Comparison of ENCODE assay signal across 7 fruit fly cellular contexts in the genomic region with DNA sequence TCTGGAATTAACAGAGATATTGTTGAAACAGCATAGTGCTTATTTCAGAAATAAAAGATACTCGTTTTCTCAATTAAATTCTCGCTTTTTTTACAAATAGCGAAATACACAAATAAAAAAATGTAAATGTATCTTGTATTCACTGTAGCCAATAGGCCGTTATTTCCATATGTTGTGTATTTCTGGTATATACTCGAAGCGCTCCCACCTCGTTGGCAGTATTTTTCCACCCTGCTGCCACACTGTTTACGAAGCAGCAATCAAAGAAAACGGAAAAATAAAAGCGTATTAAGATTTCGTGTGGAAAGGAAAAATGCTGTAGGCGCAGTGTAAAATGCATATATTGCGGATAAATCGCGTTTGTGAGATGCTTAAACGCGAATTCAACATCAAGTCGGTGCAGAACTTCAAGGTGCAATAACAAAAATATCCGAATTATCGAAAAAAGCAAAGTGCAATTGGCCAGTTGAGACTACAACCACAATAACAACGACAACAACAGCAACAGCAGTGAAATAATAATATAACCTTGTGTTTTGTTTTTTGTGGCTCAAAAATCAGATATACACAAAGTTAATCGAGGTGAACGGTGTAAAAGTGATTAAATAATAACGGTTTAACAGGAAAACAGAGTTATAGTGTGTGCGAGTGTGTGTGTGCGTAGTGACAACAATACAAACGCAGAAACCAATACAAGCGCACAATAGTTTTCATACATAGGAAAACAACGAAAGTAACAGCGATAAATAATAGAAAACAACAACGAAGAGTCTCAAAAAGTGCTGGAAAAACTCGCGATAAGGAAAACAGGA.
TF ChIP-seq lines count a peak whose summit lies in the region.

A gene (plus strand): TSS at position 255 of the 812 bp plus-strand sequence.

- no peak for TF ChIP-seq CTCF in whole organism, embryonic (GFP tag; optimal IDR thresholded peaks at IDR 0.05; lab: Kevin White, UChicago)

TF ChIP-seq in Kc167, 6 proteins besides CTCF, POLR2A, EP300 and RAD21:
- TF ChIP-seq Sin3A (optimal IDR thresholded peaks at IDR 0.05; lab: Kevin White, UChicago) (no peak), h (optimal IDR thresholded peaks at IDR 0.05; lab: Kevin White, UChicago) (no peak), psq (optimal IDR thresholded peaks at IDR 0.05; lab: Kevin White, UChicago) (peak; percentile 93)

TF ChIP-seq in whole organism, 6 proteins besides CTCF, POLR2A, EP300 and RAD21:
- TF ChIP-seq EcR (GFP tag; optimal IDR thresholded peaks at IDR 0.05; lab: Kevin White, UChicago) = no peak
- TF ChIP-seq usp (GFP tag; optimal IDR thresholded peaks at IDR 0.05; lab: Kevin White, UChicago) = no peak
- TF ChIP-seq pan (optimal IDR thresholded peaks at IDR 0.05; lab: Kevin White, UChicago) = no peak
- peak; percentile 50 for TF ChIP-seq psq (optimal IDR thresholded peaks at IDR 0.05; lab: Kevin White, UChicago)
- TF ChIP-seq Dll (optimal IDR thresholded peaks at IDR 0.05; lab: Kevin White, UChicago) = no peak
- no peak for TF ChIP-seq CG8478 (optimal IDR thresholded peaks at IDR 0.05; lab: Kevin White, UChicago)

TF ChIP-seq in whole organism, adult, 20 proteins besides CTCF, POLR2A, EP300 and RAD21 (continues in another document):
- TF ChIP-seq pad (GFP tag; optimal IDR thresholded peaks at IDR 0.05; lab: Kevin White, UChicago) (no peak), CG1620 (GFP tag; optimal IDR thresholded peaks at IDR 0.05; lab: Kevin White, UChicago) (no peak), CG12768 (GFP tag; optimal IDR thresholded peaks at IDR 0.05; lab: Kevin White, UChicago) (peak; percentile 57), CG33017 (tag; optimal IDR thresholded peaks at IDR 0.05; lab: Kevin White, UChicago) (peak; percentile 28), kay (GFP tag; lab: Kevin White, UChicago; ENCODE audit: borderline replicate concordance) (no peak), cnc (optimal IDR thresholded peaks at IDR 0.05; lab: Kevin White, UChicago) (no peak), CG11617 (GFP tag; optimal IDR thresholded peaks at IDR 0.05; lab: Kevin White, UChicago) (peak; percentile 40), cic (GFP tag; optimal IDR thresholded peaks at IDR 0.05; lab: Kevin White, UChicago) (peak; percentile 46), CG7101 (tag; optimal IDR thresholded peaks at IDR 0.05; lab: Kevin White, UChicago) (peak; percentile 15), Crg-1 (GFP tag; optimal IDR thresholded peaks at IDR 0.05; lab: Kevin White, UChicago) (no peak), CG14711 (tag; optimal IDR thresholded peaks at IDR 0.05; lab: Kevin White, UChicago) (peak; percentile 48), CG5204 (GFP tag; optimal IDR thresholded peaks at IDR 0.05; lab: Kevin White, UChicago) (no peak), Hr96 (GFP tag; optimal IDR thresholded peaks at IDR 0.05; lab: Kevin White, UChicago) (no peak), ovo (GFP tag; optimal IDR thresholded peaks at IDR 0.05; lab: Kevin White, UChicago) (peak; percentile 1), CG7045 (GFP tag; optimal IDR thresholded peaks at IDR 0.05; lab: Kevin White, UChicago) (no peak)

TF ChIP-seq in whole organism, embryonic, 481 proteins besides CTCF, POLR2A, EP300 and RAD21 (continues in another document):
- peak; percentile 51; the same call in 1 of the 2 replicates for TF ChIP-seq Xrp1 (GFP tag; IDR thresholded peaks at IDR 0.05; lab: Robert Waterston, UW)
- no peak for TF ChIP-seq fru (optimal IDR thresholded peaks at IDR 0.05; lab: Kevin White, UChicago)
- peak; percentile 75 for TF ChIP-seq D19A (tag; optimal IDR thresholded peaks at IDR 0.05; lab: Kevin White, UChicago)
- peak; percentile 27 for TF ChIP-seq CG6854 (GFP tag; optimal IDR thresholded peaks at IDR 0.05; lab: Kevin White, UChicago)
- TF ChIP-seq CG8944 (GFP tag; optimal IDR thresholded peaks at IDR 0.05; lab: Kevin White, UChicago) = peak; percentile 4
- peak; percentile 3 for TF ChIP-seq tap (tag; optimal IDR thresholded peaks at IDR 0.05; lab: Kevin White, UChicago)
- TF ChIP-seq CG33213 (GFP tag; optimal IDR thresholded peaks at IDR 0.05; lab: Kevin White, UChicago) = peak; percentile 62
- TF ChIP-seq CG4730 (GFP tag; IDR thresholded peaks at IDR 0.05; lab: Robert Waterston, UW) = peak; percentile 20; the same call in 1 of the 2 replicates
- peak; percentile 86 for TF ChIP-seq Ets65A (GFP tag; lab: Kevin White, UChicago)
- TF ChIP-seq CG9817 (tag; optimal IDR thresholded peaks at IDR 0.05; lab: Kevin White, UChicago) = peak; percentile 1
- TF ChIP-seq CG12942 (GFP tag; optimal IDR thresholded peaks at IDR 0.05; lab: Kevin White, UChicago) = no peak
- peak; percentile 30 for TF ChIP-seq Deaf1 (tag; optimal IDR thresholded peaks at IDR 0.05; lab: Kevin White, UChicago)
- TF ChIP-seq ttk (GFP tag; IDR thresholded peaks at IDR 0.05; lab: Robert Waterston, UW) = peak; percentile 30
- no peak for TF ChIP-seq Gsc (GFP tag; IDR thresholded peaks at IDR 0.05; lab: Robert Waterston, UW)
- peak; percentile 51 for TF ChIP-seq caup (GFP tag; optimal IDR thresholded peaks at IDR 0.05; lab: Kevin White, UChicago; ENCODE audit: severe bottlenecking)

TF ChIP-seq in whole organism, prepupa, 60 proteins besides CTCF, POLR2A, EP300 and RAD21 (continues in another document):
- TF ChIP-seq CG6854 (GFP tag; optimal IDR thresholded peaks at IDR 0.05; lab: Kevin White, UChicago) (peak; percentile 58), pdm3 (GFP tag; optimal IDR thresholded peaks at IDR 0.05; lab: Kevin White, UChicago) (peak; percentile 42), CG32006 (GFP tag; optimal IDR thresholded peaks at IDR 0.05; lab: Kevin White, UChicago) (peak; percentile 9), vri (GFP tag; optimal IDR thresholded peaks at IDR 0.05; lab: Kevin White, UChicago) (peak; percentile 48), CG8119 (GFP tag; IDR thresholded peaks at IDR 0.05; lab: Robert Waterston, UW) (no peak), CG34406 (GFP tag; optimal IDR thresholded peaks at IDR 0.05; lab: Kevin White, UChicago) (peak; percentile 3), OdsH (GFP tag; optimal IDR thresholded peaks at IDR 0.05; lab: Kevin White, UChicago) (peak; percentile 43), Lpt (GFP tag; optimal IDR thresholded peaks at IDR 0.05; lab: Kevin White, UChicago) (no peak), fd59A (GFP tag; optimal IDR thresholded peaks at IDR 0.05; lab: Kevin White, UChicago) (no peak), Hr4 (GFP tag; optimal IDR thresholded peaks at IDR 0.05; lab: Kevin White, UChicago) (peak; percentile 5), fkh (GFP tag; optimal IDR thresholded peaks at IDR 0.05; lab: Kevin White, UChicago) (peak; percentile 10), esn (GFP tag; optimal IDR thresholded peaks at IDR 0.05; lab: Kevin White, UChicago) (peak; percentile 19), CG8319 (GFP tag; optimal IDR thresholded peaks at IDR 0.05; lab: Kevin White, UChicago) (no peak), Sox14 (GFP tag; optimal IDR thresholded peaks at IDR 0.05; lab: Kevin White, UChicago) (peak; percentile 6), Sox102F (GFP tag; optimal IDR thresholded peaks at IDR 0.05; lab: Kevin White, UChicago) (no peak)

TF ChIP-seq in whole organism, pupa, 21 proteins besides CTCF, POLR2A, EP300 and RAD21 (continues in another document):
- no peak for TF ChIP-seq CG10348 (GFP tag; IDR thresholded peaks at IDR 0.05; lab: Robert Waterston, UW)
- no peak for TF ChIP-seq rn (GFP tag; IDR thresholded peaks at IDR 0.05; lab: Robert Waterston, UW)
- peak; percentile 8 for TF ChIP-seq CG34367 (tag; optimal IDR thresholded peaks at IDR 0.05; lab: Kevin White, UChicago)
- no peak for TF ChIP-seq CG13204 (GFP tag; optimal IDR thresholded peaks at IDR 0.05; lab: Kevin White, UChicago)
- no peak for TF ChIP-seq CG15710 (tag; optimal IDR thresholded peaks at IDR 0.05; lab: Kevin White, UChicago)
- no peak for TF ChIP-seq Pif1B (GFP tag; optimal IDR thresholded peaks at IDR 0.05; lab: Kevin White, UChicago)
- TF ChIP-seq EcR (GFP tag; optimal IDR thresholded peaks at IDR 0.05; lab: Kevin White, UChicago) = no peak
- TF ChIP-seq CG4496 (GFP tag; IDR thresholded peaks at IDR 0.05; lab: Robert Waterston, UW) = 0 out of 3 replicates have a peak, but pooled peaks have one; percentile 8
- TF ChIP-seq Snoo (tag; optimal IDR thresholded peaks at IDR 0.05; lab: Kevin White, UChicago) = peak; percentile 19
- TF ChIP-seq fd96Ca (GFP tag; IDR thresholded peaks at IDR 0.05; lab: Robert Waterston, UW) = no peak
- peak; percentile 64 for TF ChIP-seq Ets98B (GFP tag; IDR thresholded peaks at IDR 0.05; lab: Robert Waterston, UW)
- no peak for TF ChIP-seq CG9948 (tag; optimal IDR thresholded peaks at IDR 0.05; lab: Kevin White, UChicago)
- no peak for TF ChIP-seq D1 (tag; optimal IDR thresholded peaks at IDR 0.05; lab: Kevin White, UChicago)
- TF ChIP-seq CG12605 (GFP tag; IDR thresholded peaks at IDR 0.05; lab: Robert Waterston, UW) = no peak
- TF ChIP-seq CG17806 (tag; optimal IDR thresholded peaks at IDR 0.05; lab: Kevin White, UChicago) = peak; percentile 21
- TF ChIP-seq CG8159 (tag; optimal IDR thresholded peaks at IDR 0.05; lab: Kevin White, UChicago) = peak; percentile 23
- peak; percentile 31 for TF ChIP-seq Pif1A (GFP tag; optimal IDR thresholded peaks at IDR 0.05; lab: Kevin White, UChicago)

TF ChIP-seq in whole organism, wandering third instar larva, 38 proteins besides CTCF, POLR2A, EP300 and RAD21 (continues in another document):
- TF ChIP-seq Rel (GFP tag; optimal IDR thresholded peaks at IDR 0.05; lab: Kevin White, UChicago) (no peak), Rel (tag; optimal IDR thresholded peaks at IDR 0.05; lab: Kevin White, UChicago) (peak; percentile 27), woc (GFP tag; optimal IDR thresholded peaks at IDR 0.05; lab: Kevin White, UChicago) (peak; percentile 72), Mio (GFP tag; optimal IDR thresholded peaks at IDR 0.05; lab: Kevin White, UChicago) (no peak), rgr (GFP tag; optimal IDR thresholded peaks at IDR 0.05; lab: Kevin White, UChicago) (peak; percentile 34), pan (optimal IDR thresholded peaks at IDR 0.05; lab: Kevin White, UChicago) (no peak), Hr78 (GFP tag; optimal IDR thresholded peaks at IDR 0.05; lab: Kevin White, UChicago) (no peak), usp (GFP tag; optimal IDR thresholded peaks at IDR 0.05; lab: Kevin White, UChicago) (no peak), sage (GFP tag; optimal IDR thresholded peaks at IDR 0.05; lab: Kevin White, UChicago) (no peak), dsf (GFP tag; optimal IDR thresholded peaks at IDR 0.05; lab: Kevin White, UChicago; ENCODE audit: borderline replicate concordance) (no peak), OdsH (GFP tag; optimal IDR thresholded peaks at IDR 0.05; lab: Kevin White, UChicago) (no peak), GATAd (GFP tag; optimal IDR thresholded peaks at IDR 0.05; lab: Kevin White, UChicago) (no peak), fru (GFP tag; optimal IDR thresholded peaks at IDR 0.05; lab: Kevin White, UChicago) (no peak), foxo (GFP tag; optimal IDR thresholded peaks at IDR 0.05; lab: Kevin White, UChicago) (peak in 1 of 2 experiments; percentile 28), CG32264 (GFP tag; optimal IDR thresholded peaks at IDR 0.05; lab: Kevin White, UChicago) (no peak), CG9705 (GFP tag; optimal IDR thresholded peaks at IDR 0.05; lab: Kevin White, UChicago) (no peak), Abd-B (GFP tag; optimal IDR thresholded peaks at IDR 0.05; lab: Kevin White, UChicago) (no peak), CrebA (GFP tag; optimal IDR thresholded peaks at IDR 0.05; lab: Kevin White, UChicago; ENCODE audit: borderline replicate concordance) (no peak), N (GFP tag; optimal IDR thresholded peaks at IDR 0.05; lab: Kevin White, UChicago) (no peak)
